Fruit fly (Drosophila melanogaster): ENCODE results near the gene Mst85C.

DNA sequence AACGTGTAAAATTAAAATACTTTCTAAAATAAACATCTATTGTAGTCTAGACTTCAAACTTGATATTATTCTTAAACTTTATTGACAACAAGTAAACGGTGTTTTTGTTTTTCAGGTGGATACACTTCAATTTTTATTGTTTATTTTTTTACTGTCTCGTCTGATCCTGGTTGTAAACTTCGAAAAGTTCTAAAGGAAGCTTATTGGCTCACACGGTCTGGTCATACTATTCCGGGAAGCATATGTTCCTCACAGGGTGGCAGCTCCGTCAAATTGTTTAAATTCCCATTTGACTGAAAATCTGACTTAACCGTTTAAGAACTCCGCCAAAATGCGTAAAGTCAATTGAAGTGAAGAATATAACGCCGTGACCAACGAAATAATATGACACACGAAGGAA lies 40.2 kb upstream of the Mst85C start, which contains the start of gene CG11983:
- TF ChIP-seq sage (GFP tag; optimal IDR thresholded peaks at IDR 0.05), result no peak
- no peak for TF ChIP-seq dmrt93B (GFP tag; optimal IDR thresholded peaks at IDR 0.05)

Measured in whole organism, wandering third instar larva.